Fruit fly (Drosophila melanogaster): ENCODE measurements around the gene CG18088.

Gene CG18088

dm6 chr2L:8967235-8967634, at the start of gene CG18088:
Gene CG18088, plus strand, starts transcription at chr2L:8967535.
- TF ChIP-seq rgr (GFP tag; optimal IDR thresholded peaks at IDR 0.05) (no peak), tai (GFP tag; optimal IDR thresholded peaks at IDR 0.05) (no peak), Dif (GFP tag; optimal IDR thresholded peaks at IDR 0.05; ENCODE audit: partially characterized antibody) (no peak), woc (GFP tag; optimal IDR thresholded peaks at IDR 0.05) (no peak), brk (GFP tag; optimal IDR thresholded peaks at IDR 0.05) (no peak), OdsH (GFP tag; optimal IDR thresholded peaks at IDR 0.05) (no peak), CG9705 (GFP tag; optimal IDR thresholded peaks at IDR 0.05) (no peak)

- no peak for TF ChIP-seq Dif (GFP tag; optimal IDR thresholded peaks at IDR 0.05; ENCODE audit: partially characterized antibody)
- no peak for TF ChIP-seq fru (GFP tag; optimal IDR thresholded peaks at IDR 0.05)
- TF ChIP-seq foxo (GFP tag; optimal IDR thresholded peaks at IDR 0.05): no peak
- no peak for TF ChIP-seq Myc (optimal IDR thresholded peaks at IDR 0.05)
- no peak for TF ChIP-seq GATAd (GFP tag; optimal IDR thresholded peaks at IDR 0.05)
- no peak for TF ChIP-seq woc (GFP tag; optimal IDR thresholded peaks at IDR 0.05)
- TF ChIP-seq Vsx2 (GFP tag; optimal IDR thresholded peaks at IDR 0.05; ENCODE audit: partially characterized antibody): no peak
- no peak for TF ChIP-seq rgr (GFP tag; optimal IDR thresholded peaks at IDR 0.05)
- no peak for TF ChIP-seq tai (GFP tag; optimal IDR thresholded peaks at IDR 0.05)
- TF ChIP-seq CrebA (GFP tag; optimal IDR thresholded peaks at IDR 0.05; ENCODE audit: borderline replicate concordance): no peak
- TF ChIP-seq Hnf4 (GFP tag; optimal IDR thresholded peaks at IDR 0.05): no peak
- no peak for TF ChIP-seq Hr78 (GFP tag; optimal IDR thresholded peaks at IDR 0.05)
- TF ChIP-seq dsf (GFP tag; optimal IDR thresholded peaks at IDR 0.05; ENCODE audit: borderline replicate concordance): no peak
- no peak for TF ChIP-seq Mio (GFP tag; optimal IDR thresholded peaks at IDR 0.05)
- TF ChIP-seq Rel (GFP tag; optimal IDR thresholded peaks at IDR 0.05): no peak
- no peak for TF ChIP-seq Rel (tag; optimal IDR thresholded peaks at IDR 0.05)
- no peak for TF ChIP-seq ey (GFP tag; optimal IDR thresholded peaks at IDR 0.05)
- no peak for TF ChIP-seq usp (GFP tag; optimal IDR thresholded peaks at IDR 0.05)
- TF ChIP-seq pan (optimal IDR thresholded peaks at IDR 0.05): no peak
Observed at dm6 chr2L:8919638-8920037, 47.7 kb upstream of the CG18088 start.

- TF ChIP-seq CG32264 (GFP tag; optimal IDR thresholded peaks at IDR 0.05) (peak; percentile 55), usp (GFP tag; optimal IDR thresholded peaks at IDR 0.05) (no peak), OdsH (GFP tag; optimal IDR thresholded peaks at IDR 0.05) (peak; percentile 87), Jra (GFP tag; optimal IDR thresholded peaks at IDR 0.05) (peak; percentile 46), Hnf4 (GFP tag; optimal IDR thresholded peaks at IDR 0.05) (peak; percentile 81), GATAd (GFP tag; optimal IDR thresholded peaks at IDR 0.05) (no peak), dmrt93B (GFP tag; optimal IDR thresholded peaks at IDR 0.05) (peak; percentile 49), Hr78 (GFP tag; optimal IDR thresholded peaks at IDR 0.05) (no peak), rgr (GFP tag; optimal IDR thresholded peaks at IDR 0.05) (peak; percentile 89), woc (GFP tag; optimal IDR thresholded peaks at IDR 0.05) (peak; percentile 82), brk (GFP tag; optimal IDR thresholded peaks at IDR 0.05) (peak; percentile 88), ey (GFP tag; optimal IDR thresholded peaks at IDR 0.05) (peak; percentile 82), Rel (GFP tag; optimal IDR thresholded peaks at IDR 0.05) (peak; percentile 69), Rel (tag; optimal IDR thresholded peaks at IDR 0.05) (no peak), Abd-B (GFP tag; optimal IDR thresholded peaks at IDR 0.05) (no peak), tai (GFP tag; optimal IDR thresholded peaks at IDR 0.05) (no peak), lola (GFP tag; optimal IDR thresholded peaks at IDR 0.05) (no peak), pan (optimal IDR thresholded peaks at IDR 0.05) (no peak), dl (GFP tag; optimal IDR thresholded peaks at IDR 0.05; ENCODE audit: insufficient read depth in 1 of 2, partially characterized antibody in 2 of 2) (no peak), HLH106 (tag; optimal IDR thresholded peaks at IDR 0.05) (peak; percentile 81), Hr83 (GFP tag; optimal IDR thresholded peaks at IDR 0.05; ENCODE audit: poor library complexity, severe bottlenecking) (no peak), Dfd (GFP tag; optimal IDR thresholded peaks at IDR 0.05) (no peak), dsf (GFP tag; optimal IDR thresholded peaks at IDR 0.05; ENCODE audit: borderline replicate concordance) (no peak), N (GFP tag; optimal IDR thresholded peaks at IDR 0.05) (no peak), Dif (GFP tag; optimal IDR thresholded peaks at IDR 0.05; ENCODE audit: partially characterized antibody) (no peak), sv (GFP tag; optimal IDR thresholded peaks at IDR 0.05) (no peak), br (GFP tag; optimal IDR thresholded peaks at IDR 0.05) (peak; percentile 78), foxo (GFP tag; optimal IDR thresholded peaks at IDR 0.05) (peak in 1 of 2 experiments; percentile 89), Vsx2 (GFP tag; optimal IDR thresholded peaks at IDR 0.05; ENCODE audit: partially characterized antibody) (no peak), Myc (optimal IDR thresholded peaks at IDR 0.05) (no peak), psq (GFP tag; optimal IDR thresholded peaks at IDR 0.05) (peak; percentile 79), h (GFP tag; optimal IDR thresholded peaks at IDR 0.05) (peak; percentile 91), CrebA (GFP tag; optimal IDR thresholded peaks at IDR 0.05; ENCODE audit: borderline replicate concordance) (no peak), sage (GFP tag; optimal IDR thresholded peaks at IDR 0.05) (peak; percentile 76), jim (GFP tag; optimal IDR thresholded peaks at IDR 0.05) (no peak), Mio (GFP tag; optimal IDR thresholded peaks at IDR 0.05) (no peak), fru (GFP tag; optimal IDR thresholded peaks at IDR 0.05) (peak; percentile 88), CG9705 (GFP tag; optimal IDR thresholded peaks at IDR 0.05) (no peak), Sp1 (GFP tag; optimal IDR thresholded peaks at IDR 0.05) (peak; percentile 75)
Observed at dm6 chr2L:8920294-8920693, 47.0 kb upstream of the CG18088 start.

All from whole organism, wandering third instar larva.